Fruit fly (Drosophila melanogaster): ENCODE results near the gene gzl.

Gene gzl

dm6 chr3R:6425454-6426156, 42.9 kb downstream of the gzl start (continued):
- TF ChIP-seq CG2199 (GFP tag; IDR thresholded peaks at IDR 0.05) (peak; percentile 58; the same call in 2 of the 3 replicates), H15 (GFP tag; IDR thresholded peaks at IDR 0.05) (no peak), disco-r (GFP tag; optimal IDR thresholded peaks at IDR 0.05) (no peak), Doc3 (GFP tag; IDR thresholded peaks at IDR 0.05; ENCODE audit: partially characterized antibody) (no peak), Camta (GFP tag; optimal IDR thresholded peaks at IDR 0.05) (no peak), CG10366 (GFP tag; IDR thresholded peaks at IDR 0.05) (no peak), danr (GFP tag; IDR thresholded peaks at IDR 0.05) (no peak), luna (GFP tag; optimal IDR thresholded peaks at IDR 0.05) (no peak), ewg (GFP tag; optimal IDR thresholded peaks at IDR 0.05) (no peak), sisA (GFP tag; IDR thresholded peaks at IDR 0.05) (no peak), CG18262 (tag; optimal IDR thresholded peaks at IDR 0.05) (peak; percentile 71), sqz (GFP tag; optimal IDR thresholded peaks at IDR 0.05) (no peak), hb (GFP tag; IDR thresholded peaks at IDR 0.05; ENCODE audit: partially characterized antibody) (no peak), CG15073 (GFP tag; optimal IDR thresholded peaks at IDR 0.05) (no peak), Mes4 (GFP tag; optimal IDR thresholded peaks at IDR 0.05) (no peak), CG8944 (GFP tag; optimal IDR thresholded peaks at IDR 0.05) (no peak), Hsf (GFP tag; optimal IDR thresholded peaks at IDR 0.05) (peak; percentile 28), z (GFP tag; IDR thresholded peaks at IDR 0.05) (0 out of 3 replicates have a peak, but pooled peaks have one; percentile 10), zen (tag; optimal IDR thresholded peaks at IDR 0.05) (no peak), toy (GFP tag; IDR thresholded peaks at IDR 0.05) (no peak), ara (GFP tag; IDR thresholded peaks at IDR 0.05) (peak; percentile 31; the same call in 1 of the 2 replicates), CG1603 (tag; optimal IDR thresholded peaks at IDR 0.05) (no peak), Meics (GFP tag; optimal IDR thresholded peaks at IDR 0.05) (no peak), CG9876 (GFP tag; optimal IDR thresholded peaks at IDR 0.05) (no peak), Sox100B (GFP tag; optimal IDR thresholded peaks at IDR 0.05) (peak; percentile 26), MTF-1 (GFP tag; optimal IDR thresholded peaks at IDR 0.05; ENCODE audit: borderline replicate concordance) (no peak), Lpt (GFP tag; optimal IDR thresholded peaks at IDR 0.05) (no peak), ftz-f1 (GFP tag; optimal IDR thresholded peaks at IDR 0.05) (no peak), dmrt99B (tag; optimal IDR thresholded peaks at IDR 0.05) (peak; percentile 8), CG31224 (GFP tag; IDR thresholded peaks at IDR 0.05) (no peak), ham (GFP tag; IDR thresholded peaks at IDR 0.05) (no peak), CG1832 (GFP tag; optimal IDR thresholded peaks at IDR 0.05) (no peak), Hr39 (optimal IDR thresholded peaks at IDR 0.05) (no peak), HLH4C (GFP tag; IDR thresholded peaks at IDR 0.05; ENCODE audit: partially characterized antibody) (no peak), chif (GFP tag; optimal IDR thresholded peaks at IDR 0.05) (peak in 1 of 2 experiments; percentile 17), esg (GFP tag; conservative IDR thresholded peaks at IDR 0.05) (0 out of 2 replicates have a peak, but pooled peaks have one; percentile 5), cg (GFP tag; optimal IDR thresholded peaks at IDR 0.05) (peak; percentile 77), CG7839 (tag; optimal IDR thresholded peaks at IDR 0.05) (peak; percentile 37), CG30020 (tag; optimal IDR thresholded peaks at IDR 0.05) (no peak), insv (GFP tag; optimal IDR thresholded peaks at IDR 0.05) (no peak), CG31365 (tag; optimal IDR thresholded peaks at IDR 0.05) (no peak), dmrt11E (tag; optimal IDR thresholded peaks at IDR 0.05) (peak; percentile 66), Ada2b (GFP tag; IDR thresholded peaks at IDR 0.05) (no peak), CrebB (tag; optimal IDR thresholded peaks at IDR 0.05) (no peak), gsb (GFP tag; IDR thresholded peaks at IDR 0.05) (no peak), CG8388 (GFP tag; optimal IDR thresholded peaks at IDR 0.05) (no peak), gem (tag; optimal IDR thresholded peaks at IDR 0.05) (peak; percentile 51), eyg (GFP tag; optimal IDR thresholded peaks at IDR 0.05) (no peak), CG6654 (GFP tag; optimal IDR thresholded peaks at IDR 0.05) (no peak), Lhr (GFP tag; optimal IDR thresholded peaks at IDR 0.05) (no peak)
